Worm (Caenorhabditis elegans) whole organism, late embryonic: Measurements from ENCODE around the gene lsy-27.

Experiments
- C38D4.7 ChIP-seq: fragments of 200-800 bp; sonication (Bioruptor generic); optimal IDR thresholded peaks from 2 replicates; lab custom pipeline; 2018; ENCODE audit warnings: mild to moderate bottlenecking, missing genetic modification characterization, moderate library complexity, missing compliant biosample characterization
- K09A11.1 ChIP-seq: sonication (generic microtip); optimal IDR thresholded peaks from 2 replicates; lab custom pipeline; 2017; ENCODE audit warnings: antibody characterized with exemption, mild to moderate bottlenecking, missing genetic modification characterization, missing compliant biosample characterization; ENCODE audit not compliant: insufficient read depth
- Y22D7AL.16 ChIP-seq: sonication (generic microtip); optimal IDR thresholded peaks from 2 replicates; lab custom pipeline; 2016; ENCODE audit warnings: missing genetic modification characterization, missing compliant biosample characterization
- ceh-2 ChIP-seq: sonication (generic microtip); optimal IDR thresholded peaks from 2 replicates; lab custom pipeline; 2016; ENCODE audit warnings: missing genotype, missing genetic modification characterization, missing compliant biosample characterization
- ceh-24 ChIP-seq: sonication (generic microtip); optimal IDR thresholded peaks from 2 replicates; lab custom pipeline; 2016; ENCODE audit warnings: mild to moderate bottlenecking, missing genetic modification characterization, missing compliant biosample characterization
- ceh-30 ChIP-seq: fragments of 150-350 bp; optimal IDR thresholded peaks from 2 replicates; lab custom pipeline; 2014; ENCODE audit warnings: missing biosample characterization, missing genetic modification characterization
- ceh-9 ChIP-seq: sonication (generic microtip); optimal IDR thresholded peaks from 2 replicates; lab custom pipeline; 2016; ENCODE audit warnings: mild to moderate bottlenecking, missing genetic modification characterization, inconsistent platforms, missing compliant biosample characterization
- che-1 ChIP-seq: sonication (generic microtip); optimal IDR thresholded peaks from 2 replicates; lab custom pipeline; 2016; ENCODE audit warnings: mild to moderate bottlenecking, missing genetic modification characterization, missing compliant biosample characterization
- dmd-4 ChIP-seq: sonication (generic microtip); optimal IDR thresholded peaks from 2 replicates; lab custom pipeline; 2016; ENCODE audit warnings: borderline replicate concordance, missing genetic modification characterization, missing compliant biosample characterization
- dve-1 ChIP-seq: sonication (generic microtip); optimal IDR thresholded peaks from 2 replicates; lab custom pipeline; 2017; ENCODE audit warnings: antibody characterized with exemption, mild to moderate bottlenecking, missing genetic modification characterization, missing compliant biosample characterization
- elt-2 ChIP-seq: sonication (generic microtip); optimal IDR thresholded peaks from 2 replicates; lab custom pipeline; 2016; ENCODE audit warnings: missing genetic modification reagents, missing genetic modification characterization, missing compliant biosample characterization
- fax-1 ChIP-seq: sonication (generic microtip); optimal IDR thresholded peaks from 2 replicates; lab custom pipeline; 2016; ENCODE audit warnings: missing genotype, missing genetic modification characterization, missing compliant biosample characterization
- fkh-6 ChIP-seq: sonication (generic microtip); optimal IDR thresholded peaks from 2 replicates; lab custom pipeline; 2016; ENCODE audit warnings: missing genetic modification characterization, missing compliant biosample characterization
- hlh-15 ChIP-seq: sonication (generic microtip); optimal IDR thresholded peaks from 2 replicates; lab custom pipeline; 2016; ENCODE audit warnings: missing genetic modification characterization, missing compliant biosample characterization
- hlh-6 ChIP-seq: sonication (generic microtip); optimal IDR thresholded peaks from 2 replicates; lab custom pipeline; 2016; ENCODE audit warnings: missing genotype, missing genetic modification characterization, missing compliant biosample characterization
- hlh-8 ChIP-seq: sonication (generic microtip); optimal IDR thresholded peaks from 2 replicates; lab custom pipeline; 2016; ENCODE audit warnings: missing genotype, missing genetic modification characterization, missing compliant biosample characterization
- lin-11 ChIP-seq: fragments of 200-800 bp; sonication (Bioruptor generic); optimal IDR thresholded peaks from 2 replicates; lab custom pipeline; 2018; ENCODE audit warnings: mild to moderate bottlenecking, missing genetic modification characterization, missing compliant biosample characterization
- madf-2 ChIP-seq: sonication (generic microtip); optimal IDR thresholded peaks from 2 replicates; lab custom pipeline; 2017; ENCODE audit warnings: missing genetic modification characterization, missing compliant biosample characterization
- nfya-1 ChIP-seq: sonication (generic microtip); optimal IDR thresholded peaks from 2 replicates; lab custom pipeline; 2017; ENCODE audit warnings: missing genetic modification characterization, mild to moderate bottlenecking, missing compliant biosample characterization, antibody characterized with exemption, moderate library complexity
- nhr-11 ChIP-seq: fragments of 150-350 bp; optimal IDR thresholded peaks from 2 replicates; lab custom pipeline; 2014; ENCODE audit warnings: missing biosample characterization, missing genetic modification characterization
- nhr-232 ChIP-seq: sonication (generic microtip); optimal IDR thresholded peaks from 2 replicates; lab custom pipeline; 2016; ENCODE audit warnings: missing genetic modification characterization, missing compliant biosample characterization
- npax-4 ChIP-seq: sonication (generic microtip); optimal IDR thresholded peaks from 2 replicates; lab custom pipeline; 2016; ENCODE audit warnings: missing genetic modification characterization, missing compliant biosample characterization
- pat-9 ChIP-seq: fragments of 200-800 bp; sonication (Bioruptor generic); optimal IDR thresholded peaks from 2 replicates; lab custom pipeline; 2018; ENCODE audit warnings: mild to moderate bottlenecking, missing genetic modification characterization, moderate library complexity, missing compliant biosample characterization
- pax-1 ChIP-seq: fragments of 150-350 bp; optimal IDR thresholded peaks from 2 replicates; lab custom pipeline; 2014; ENCODE audit warnings: missing biosample characterization, missing genetic modification characterization
- pros-1 ChIP-seq: fragments of 150-350 bp; optimal IDR thresholded peaks from 2 replicates; lab custom pipeline; 2014; ENCODE audit warnings: missing biosample characterization, missing genetic modification reagents, missing genetic modification characterization
- ref-2 ChIP-seq: sonication (generic microtip); optimal IDR thresholded peaks from 2 replicates; lab custom pipeline; 2016; ENCODE audit warnings: missing genetic modification characterization, missing compliant biosample characterization
- sdc-2 ChIP-seq: sonication (generic microtip); optimal IDR thresholded peaks from 2 replicates; lab custom pipeline; 2016; ENCODE audit warnings: missing genotype, missing genetic modification characterization, missing compliant biosample characterization
- sox-2 ChIP-seq: fragments of 200-800 bp; sonication (Bioruptor generic); IDR thresholded peaks from 2 replicates; pipeline ENCODE4 v1.3.6; 2022; ENCODE audit warnings: missing genetic modification reagents, missing genetic modification characterization, missing compliant biosample characterization
- sox-4 ChIP-seq: sonication (generic microtip); optimal IDR thresholded peaks from 2 replicates; lab custom pipeline; 2017; ENCODE audit warnings: mild to moderate bottlenecking, missing genetic modification characterization, inconsistent platforms, missing compliant biosample characterization
- syd-9 ChIP-seq: sonication (generic microtip); optimal IDR thresholded peaks from 2 replicates; lab custom pipeline; 2016; ENCODE audit warnings: mild to moderate bottlenecking, missing genetic modification characterization, moderate library complexity, missing compliant biosample characterization
- ttx-3 ChIP-seq: sonication (generic microtip); optimal IDR thresholded peaks from 2 replicates; lab custom pipeline; 2016; ENCODE audit warnings: missing genetic modification reagents, missing genetic modification characterization, missing compliant biosample characterization
- unc-42 ChIP-seq: sonication (generic microtip); optimal IDR thresholded peaks from 2 replicates; lab custom pipeline; 2016; ENCODE audit warnings: missing genotype, missing genetic modification characterization, missing compliant biosample characterization
- unc-55 ChIP-seq: sonication (generic microtip); optimal IDR thresholded peaks from 2 replicates; lab custom pipeline; 2017; ENCODE audit warnings: missing biosample characterization, missing genetic modification reagents, missing genetic modification characterization
- unc-86 ChIP-seq: sonication (generic microtip); optimal IDR thresholded peaks from 2 replicates; lab custom pipeline; 2016; ENCODE audit warnings: missing genetic modification characterization, missing compliant biosample characterization

lsy-27 gene

DNA sequence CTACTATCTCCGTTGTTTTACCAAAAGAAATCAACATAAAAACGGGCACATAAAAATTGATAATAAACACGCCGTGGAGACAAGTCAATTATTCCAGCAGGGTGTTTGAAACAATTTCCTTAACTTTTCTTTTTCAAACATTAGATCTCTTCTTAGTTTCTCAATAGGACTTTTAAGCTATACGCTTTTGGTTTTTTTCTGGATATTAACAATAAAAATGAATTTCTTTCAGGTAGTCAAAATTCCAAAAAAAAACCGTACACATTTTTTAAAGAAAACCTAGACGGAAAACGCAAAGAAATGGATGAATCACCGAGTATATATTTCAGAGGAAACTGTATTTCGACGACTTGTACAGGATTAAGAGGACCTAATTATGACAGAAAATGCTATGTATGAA lies 18.7 kb downstream of the lsy-27 start, which contains the start of gene fbxa-185:
Gene fbxa-185, plus strand, starts transcription at position 301 of the 400 bp plus-strand sequence.
- TF ChIP-seq ceh-30 (tag; lab: Kevin White, UChicago) (no peak), fax-1 (tag; lab: Kevin White, UChicago) (no peak), ttx-3 (tag; lab: Kevin White, UChicago) (no peak), elt-2 (tag; lab: Kevin White, UChicago) (no peak), ceh-2 (tag; lab: Kevin White, UChicago) (no peak), unc-42 (tag; lab: Kevin White, UChicago) (no peak), hlh-8 (tag; lab: Kevin White, UChicago) (no peak)
- TF ChIP-seq, all 69 proteins: peak for 0

DNA sequence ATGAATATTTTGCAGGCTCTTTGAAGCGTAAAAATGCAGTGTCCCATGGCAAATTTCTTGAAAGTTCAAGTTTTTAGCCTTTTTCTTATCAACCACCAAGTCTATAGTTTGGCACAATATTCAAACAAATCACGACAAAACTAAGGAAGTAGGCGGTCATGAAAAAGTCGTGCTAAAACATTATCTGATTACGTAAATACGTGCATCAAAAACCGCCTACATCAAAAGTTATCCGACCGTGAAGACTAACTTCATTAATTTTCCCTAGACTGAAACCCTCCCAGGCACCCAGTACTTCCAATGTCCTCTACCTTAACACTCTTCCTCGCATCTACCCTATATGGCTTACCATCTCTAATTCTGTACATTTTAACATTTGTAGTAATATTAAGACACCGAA lies 21.5 kb downstream of the lsy-27 start, which contains the start of gene srg-44:
Gene srg-44, plus strand, starts transcription at position 301 of the 400 bp plus-strand sequence.
- TF ChIP-seq fkh-6 (tag; lab: Kevin White, UChicago) (no peak), hlh-15 (no peak), nhr-232 (tag; lab: Kevin White, UChicago) (no peak), elt-2 (tag; lab: Kevin White, UChicago) (no peak), sox-4 (tag; lab: Kevin White, UChicago) (no peak), ceh-30 (tag; lab: Kevin White, UChicago) (no peak), pax-1 (tag; lab: Kevin White, UChicago) (no peak), sox-2 (GFP tag; lab: Robert Waterston, UW) (no peak), ceh-24 (tag; lab: Kevin White, UChicago) (no peak), madf-2 (no peak), unc-55 (GFP tag; lab: Kevin White, UChicago) (no peak), dmd-4 (tag; lab: Kevin White, UChicago) (no peak), nhr-11 (no peak), hlh-8 (tag; lab: Kevin White, UChicago) (no peak), Y22D7AL.16 (no peak), fax-1 (tag; lab: Kevin White, UChicago) (no peak), ceh-9 (tag; lab: Kevin White, UChicago) (no peak)

DNA sequence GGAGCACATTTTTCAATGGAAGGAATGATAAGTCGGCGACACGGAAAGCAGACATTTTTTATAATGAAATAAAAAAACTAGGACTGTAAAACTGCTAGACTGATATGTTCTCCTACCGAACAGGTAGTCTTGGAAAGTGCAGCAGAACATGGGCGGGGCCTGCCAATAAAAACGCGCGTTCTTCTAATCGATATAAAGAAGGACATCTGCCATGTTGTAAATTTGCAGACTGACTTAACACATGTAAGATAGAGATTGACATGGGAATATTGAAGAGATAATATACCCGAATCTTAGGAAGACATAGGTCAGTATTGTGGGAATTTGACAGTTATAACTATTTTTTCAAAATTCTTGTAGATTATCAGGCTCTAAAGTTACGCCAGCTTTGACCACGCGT lies 22.1 kb downstream of the lsy-27 start, which contains the start of gene sdz-16:
Gene sdz-16, minus strand, starts transcription at position 101 of the 400 bp plus-strand sequence.
- TF ChIP-seq K09A11.1 (no peak), syd-9 (tag; lab: Kevin White, UChicago) (no peak), che-1 (tag; lab: Kevin White, UChicago) (no peak), pros-1 (tag; lab: Kevin White, UChicago) (no peak), dve-1 (tag; lab: Kevin White, UChicago) (no peak), nfya-1 (tag; lab: Kevin White, UChicago) (no peak), pax-1 (tag; lab: Kevin White, UChicago) (no peak), ref-2 (no peak), hlh-6 (tag; lab: Kevin White, UChicago) (no peak), C38D4.7 (GFP tag; lab: Kevin White, UChicago) (no peak), lin-11 (tag; lab: Kevin White, UChicago) (no peak), hlh-15 (no peak), pat-9 (tag; lab: Kevin White, UChicago) (no peak), npax-4 (tag; lab: Kevin White, UChicago) (no peak), unc-86 (tag; lab: Kevin White, UChicago) (no peak), Y22D7AL.16 (no peak)

ce11 chrV:17323876-17324275 lies 26.1 kb downstream of the lsy-27 start:
- TF ChIP-seq nhr-11 = no peak
- TF ChIP-seq pat-9 (tag; lab: Kevin White, UChicago) = no peak
- TF ChIP-seq fkh-6 (tag; lab: Kevin White, UChicago) = no peak
- TF ChIP-seq, all 69 proteins: peak for 0

- TF ChIP-seq ceh-30 (tag; lab: Kevin White, UChicago) (no peak), sdc-2 (no peak)
Observed at ce11 chrV:17322397-17322909, 27.5 kb downstream of the lsy-27 start, which contains the start of gene F31E9.3. Gene F31E9.3, plus strand, starts transcription at chrV:17322590.
